Fruit fly (Drosophila melanogaster): ENCODE results near the gene Ag5r.

Ag5r gene

DNA sequence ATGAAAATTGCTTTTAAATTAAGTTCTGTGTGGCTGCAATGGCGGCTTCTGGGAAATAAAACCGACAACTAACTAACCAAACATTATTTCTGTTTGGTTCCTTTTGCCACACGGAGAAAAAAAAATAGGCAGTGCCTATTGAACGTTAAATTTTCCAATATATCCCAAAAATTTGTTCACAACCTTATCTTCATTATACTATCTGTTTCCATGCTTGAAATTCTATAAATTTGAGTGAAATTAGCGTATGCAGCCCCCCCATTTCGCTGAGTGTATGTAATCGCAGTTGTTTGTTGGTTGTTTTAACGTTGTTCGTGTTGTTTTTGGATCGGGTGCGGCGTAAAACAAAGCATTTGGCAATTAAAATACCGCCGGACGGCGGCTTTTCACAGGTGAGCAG, 47.9 kb downstream of the Ag5r start:
- TF ChIP-seq CG17359 (tag; optimal IDR thresholded peaks at IDR 0.05), result peak; percentile 28
- no peak for TF ChIP-seq Dip2 (GFP tag; IDR thresholded peaks at IDR 0.05)
- TF ChIP-seq Ssrp (tag; optimal IDR thresholded peaks at IDR 0.05), result peak; percentile 33
- no peak for TF ChIP-seq CG10209 (GFP tag; optimal IDR thresholded peaks at IDR 0.05)
- TF ChIP-seq caup (GFP tag; optimal IDR thresholded peaks at IDR 0.05; ENCODE audit: severe bottlenecking), result no peak
- TF ChIP-seq sd (tag; optimal IDR thresholded peaks at IDR 0.05), result no peak
- no peak for TF ChIP-seq Dp (GFP tag; optimal IDR thresholded peaks at IDR 0.05)
- peak in 1 of 2 experiments; percentile 46 for TF ChIP-seq bsh (GFP tag; optimal IDR thresholded peaks at IDR 0.05)
- no peak for TF ChIP-seq pan (optimal IDR thresholded peaks at IDR 0.05)
- TF ChIP-seq pan (GFP tag; optimal IDR thresholded peaks at IDR 0.05 in 1 of 2, IDR thresholded peaks at IDR 0.05 in 1 of 2), result peak in 1 of 2 experiments; percentile 18
- TF ChIP-seq sens (GFP tag), result peak; percentile 42
- 0 out of 2 replicates have a peak, but pooled peaks have one; percentile 16 for TF ChIP-seq CG6689 (GFP tag; IDR thresholded peaks at IDR 0.05)
- 0 out of 3 replicates have a peak, but pooled peaks have one; percentile 12 for TF ChIP-seq Aef1 (GFP tag; IDR thresholded peaks at IDR 0.05)
- no peak for TF ChIP-seq Dek (tag; optimal IDR thresholded peaks at IDR 0.05)
- no peak for TF ChIP-seq CG4360 (GFP tag; IDR thresholded peaks at IDR 0.05)
- no peak for TF ChIP-seq HLH4C (GFP tag; IDR thresholded peaks at IDR 0.05; ENCODE audit: partially characterized antibody)
- TF ChIP-seq chn (GFP tag; optimal IDR thresholded peaks at IDR 0.05), result peak; percentile 2
- no peak for TF ChIP-seq prd (optimal IDR thresholded peaks at IDR 0.05)
- peak; percentile 38; the same call in 1 of the 3 replicates for TF ChIP-seq prd (GFP tag; IDR thresholded peaks at IDR 0.05)
- peak; percentile 14 to 29 for TF ChIP-seq chif (GFP tag; optimal IDR thresholded peaks at IDR 0.05)
- no peak for TF ChIP-seq CG17802 (tag; optimal IDR thresholded peaks at IDR 0.05)
- TF ChIP-seq emc (GFP tag; optimal IDR thresholded peaks at IDR 0.05), result no peak
- TF ChIP-seq pum (GFP tag; optimal IDR thresholded peaks at IDR 0.05), result peak; percentile 29
- peak in 1 of 2 experiments; percentile 30 for TF ChIP-seq Hr51 (GFP tag; optimal IDR thresholded peaks at IDR 0.05)
- TF ChIP-seq CG30403 (GFP tag; optimal IDR thresholded peaks at IDR 0.05), result peak; percentile 20
- TF ChIP-seq exex (tag; optimal IDR thresholded peaks at IDR 0.05), result no peak
- no peak for TF ChIP-seq CG2889 (GFP tag; IDR thresholded peaks at IDR 0.05)
- peak; percentile 20 for TF ChIP-seq dmrt11E (tag; optimal IDR thresholded peaks at IDR 0.05)
- TF ChIP-seq CG12155 (GFP tag; optimal IDR thresholded peaks at IDR 0.05), result no peak
- TF ChIP-seq Fer2 (tag; optimal IDR thresholded peaks at IDR 0.05), result no peak
- TF ChIP-seq salm (tag; optimal IDR thresholded peaks at IDR 0.05), result no peak
- 0 out of 2 replicates have a peak, but pooled peaks have one; percentile 11 for TF ChIP-seq CG31441 (GFP tag; IDR thresholded peaks at IDR 0.05)
- peak; percentile 34 for TF ChIP-seq phol (tag; optimal IDR thresholded peaks at IDR 0.05)
- no peak for TF ChIP-seq D19A (tag; optimal IDR thresholded peaks at IDR 0.05)
- TF ChIP-seq Nf-YA (GFP tag; IDR thresholded peaks at IDR 0.05), result 0 out of 2 replicates have a peak, but pooled peaks have one; percentile 20
- peak; percentile 2 for TF ChIP-seq Meics (GFP tag; optimal IDR thresholded peaks at IDR 0.05)
- no peak for TF ChIP-seq Hr78 (GFP tag; optimal IDR thresholded peaks at IDR 0.05)
- TF ChIP-seq Drgx (GFP tag; IDR thresholded peaks at IDR 0.05), result peak; percentile 44; the same call in 1 of the 2 replicates
- no peak for TF ChIP-seq slbo (GFP tag; IDR thresholded peaks at IDR 0.05)
- no peak for TF ChIP-seq CG18476 (GFP tag; optimal IDR thresholded peaks at IDR 0.05)
- TF ChIP-seq Oli (tag; optimal IDR thresholded peaks at IDR 0.05), result peak; percentile 26
- peak; percentile 15 for TF ChIP-seq CG4424 (GFP tag; optimal IDR thresholded peaks at IDR 0.05)
- peak; percentile 48 for TF ChIP-seq CG1603 (tag; optimal IDR thresholded peaks at IDR 0.05)
- no peak for TF ChIP-seq BEAF-32 (GFP tag; optimal IDR thresholded peaks at IDR 0.05)
- TF ChIP-seq Blimp-1 (GFP tag; optimal IDR thresholded peaks at IDR 0.05), result peak; percentile 21
- no peak for TF ChIP-seq Nf-YB (GFP tag; optimal IDR thresholded peaks at IDR 0.05)
- no peak for TF ChIP-seq zfh2 (GFP tag; optimal IDR thresholded peaks at IDR 0.05)
- peak; percentile 30 for TF ChIP-seq CG2712 (tag; optimal IDR thresholded peaks at IDR 0.05)
- TF ChIP-seq Tbp (GFP tag; optimal IDR thresholded peaks at IDR 0.05), result no peak
- no peak for TF ChIP-seq ttk (GFP tag; IDR thresholded peaks at IDR 0.05)
